Worm (Caenorhabditis elegans): ENCODE measurements around the gene F49E8.8.
A peak's percentile ranks its signal among the peaks of the same experiment; 100 is the strongest.
"Not testable (repeated sequence)": the region's sequence is repeated elsewhere in the genome, so short reads cannot be mapped to it uniquely, and the experiment has no call there.

Gene F49E8.8

ce11 chrIV:7558653-7559052 is 2.2 kb downstream of the F49E8.8 start:
- TF ChIP-seq aly-1 (tag; optimal IDR thresholded peaks at IDR 0.05), result no peak
- no peak for TF ChIP-seq sea-1 (GFP tag; conservative IDR thresholded peaks at IDR 0.05)
- no peak for TF ChIP-seq ama-1 (optimal IDR thresholded peaks at IDR 0.05)
- TF ChIP-seq scrt-1 (GFP tag; IDR thresholded peaks at IDR 0.05), result no peak
- TF ChIP-seq F13C5.2 (tag; optimal IDR thresholded peaks at IDR 0.05), result no peak
- TF ChIP-seq tra-4 (tag; optimal IDR thresholded peaks at IDR 0.05), result no peak
- TF ChIP-seq hnd-1 (tag; optimal IDR thresholded peaks at IDR 0.05), result no peak
- TF ChIP-seq ceh-13 (GFP tag; optimal IDR thresholded peaks at IDR 0.05), result no peak
- no peak for TF ChIP-seq tbx-11 (GFP tag; IDR thresholded peaks at IDR 0.05)
- no peak for TF ChIP-seq ets-7 (tag; optimal IDR thresholded peaks at IDR 0.05)
- no peak for TF ChIP-seq B0310.2 (tag; optimal IDR thresholded peaks at IDR 0.05)
- no peak for TF ChIP-seq hmg-4 (GFP tag; optimal IDR thresholded peaks at IDR 0.05)
- TF ChIP-seq flt-1 (GFP tag; IDR thresholded peaks at IDR 0.05), result no peak
- TF ChIP-seq hmbx-1 (tag; optimal IDR thresholded peaks at IDR 0.05), result no peak
- no peak for TF ChIP-seq pes-1 (GFP tag; IDR thresholded peaks at IDR 0.05)
- no peak for TF ChIP-seq ceh-36 (tag; optimal IDR thresholded peaks at IDR 0.05)
- TF ChIP-seq tbx-37 (GFP tag; conservative IDR thresholded peaks at IDR 0.05), result no peak

ce11 chrIV:7559237-7559636 is 2.8 kb downstream of the F49E8.8 start:
- TF ChIP-seq hmg-4 (GFP tag; optimal IDR thresholded peaks at IDR 0.05), result no peak
- no peak for TF ChIP-seq pes-1 (GFP tag; IDR thresholded peaks at IDR 0.05)
- TF ChIP-seq B0310.2 (tag; optimal IDR thresholded peaks at IDR 0.05), result no peak
- no peak for TF ChIP-seq ceh-13 (GFP tag; optimal IDR thresholded peaks at IDR 0.05)
- no peak for TF ChIP-seq aly-1 (tag; optimal IDR thresholded peaks at IDR 0.05)
- no peak for TF ChIP-seq tra-4 (tag; optimal IDR thresholded peaks at IDR 0.05)
- no peak for TF ChIP-seq ama-1 (optimal IDR thresholded peaks at IDR 0.05)

- no peak for TF ChIP-seq aly-1 (tag; optimal IDR thresholded peaks at IDR 0.05)
- TF ChIP-seq tbx-37 (GFP tag; conservative IDR thresholded peaks at IDR 0.05), result 0 out of 2 replicates have a peak, but pooled peaks have one; percentile 21
These were observed 5.2 kb downstream of the F49E8.8 start, which contains the start of gene ima-3 for ce11 chrIV:7561614-7562142. ima-3 (minus strand) TSS chrIV:7561664.

ce11 chrIV:7563850-7564249 is 7.4 kb downstream of the F49E8.8 start, which contains the start of gene F32E10.9:
F32E10.9 (minus strand) TSS chrIV:7563950.
- not testable (repeated sequence) for TF ChIP-seq pes-1 (GFP tag; IDR thresholded peaks at IDR 0.05); ceh-13 (GFP tag; optimal IDR thresholded peaks at IDR 0.05); tbx-37 (GFP tag; conservative IDR thresholded peaks at IDR 0.05)

ce11 chrIV:7567557-7568010 is 11.1 kb downstream of the F49E8.8 start, which contains the start of gene F32E10.8:
F32E10.8 (plus strand) TSS chrIV:7567607.
- TF ChIP-seq sea-1 (GFP tag; conservative IDR thresholded peaks at IDR 0.05) (no peak), pes-1 (GFP tag; IDR thresholded peaks at IDR 0.05) (no peak), flt-1 (GFP tag; IDR thresholded peaks at IDR 0.05) (no peak), tbx-11 (GFP tag; IDR thresholded peaks at IDR 0.05) (no peak), hmbx-1 (tag; optimal IDR thresholded peaks at IDR 0.05) (no peak), ceh-13 (GFP tag; optimal IDR thresholded peaks at IDR 0.05) (no peak), aly-1 (tag; optimal IDR thresholded peaks at IDR 0.05) (no peak), hmg-4 (GFP tag; optimal IDR thresholded peaks at IDR 0.05) (no peak), hnd-1 (tag; optimal IDR thresholded peaks at IDR 0.05) (no peak)

ce11 chrIV:7568593-7568992 is 12.2 kb downstream of the F49E8.8 start, which contains the start of gene clec-180:
clec-180 (plus strand) TSS chrIV:7568893.
- TF ChIP-seq sea-1 (GFP tag; conservative IDR thresholded peaks at IDR 0.05), result no peak
- TF ChIP-seq hnd-1 (tag; optimal IDR thresholded peaks at IDR 0.05), result no peak
- TF ChIP-seq pes-1 (GFP tag; IDR thresholded peaks at IDR 0.05), result no peak
- no peak for TF ChIP-seq tbx-37 (GFP tag; conservative IDR thresholded peaks at IDR 0.05)
- no peak for TF ChIP-seq ceh-36 (tag; optimal IDR thresholded peaks at IDR 0.05)

ce11 chrIV:7573944-7574343 is 17.5 kb downstream of the F49E8.8 start:
- peak; percentile 96 for TF ChIP-seq hnd-1 (tag; optimal IDR thresholded peaks at IDR 0.05)
- TF ChIP-seq ets-7 (tag; optimal IDR thresholded peaks at IDR 0.05), result peak; percentile 90
- peak; percentile 94 for TF ChIP-seq B0310.2 (tag; optimal IDR thresholded peaks at IDR 0.05)
- TF ChIP-seq hmbx-1 (tag; optimal IDR thresholded peaks at IDR 0.05), result peak; percentile 84
- TF ChIP-seq pes-1 (GFP tag; IDR thresholded peaks at IDR 0.05), result peak; percentile 96
- peak; percentile 99 for TF ChIP-seq hmg-4 (GFP tag; optimal IDR thresholded peaks at IDR 0.05)
- peak; percentile 96 for TF ChIP-seq ceh-36 (tag; optimal IDR thresholded peaks at IDR 0.05)
- TF ChIP-seq F13C5.2 (tag; optimal IDR thresholded peaks at IDR 0.05), result peak; percentile 95
- peak; percentile 97 for TF ChIP-seq tbx-37 (GFP tag; conservative IDR thresholded peaks at IDR 0.05)
- peak; percentile 96 for TF ChIP-seq tra-4 (tag; optimal IDR thresholded peaks at IDR 0.05)
- peak; percentile 95 for TF ChIP-seq scrt-1 (GFP tag; IDR thresholded peaks at IDR 0.05)
- TF ChIP-seq aly-1 (tag; optimal IDR thresholded peaks at IDR 0.05), result peak; percentile 95
- peak; percentile 97 for TF ChIP-seq flt-1 (GFP tag; IDR thresholded peaks at IDR 0.05)
- TF ChIP-seq ceh-13 (GFP tag; optimal IDR thresholded peaks at IDR 0.05), result peak; percentile 87
- peak; percentile 5 for TF ChIP-seq ama-1 (optimal IDR thresholded peaks at IDR 0.05)
- TF ChIP-seq sea-1 (GFP tag; conservative IDR thresholded peaks at IDR 0.05), result peak; percentile 97
- peak; percentile 92 for TF ChIP-seq tbx-11 (GFP tag; IDR thresholded peaks at IDR 0.05)

ce11 chrIV:7575147-7575768 is 18.8 kb downstream of the F49E8.8 start, which contains the start of gene cec-4:
cec-4 (plus strand) TSS chrIV:7575718.
- peak; percentile 52 for TF ChIP-seq ama-1 (optimal IDR thresholded peaks at IDR 0.05)
- no peak for TF ChIP-seq tbx-11 (GFP tag; IDR thresholded peaks at IDR 0.05)
- TF ChIP-seq pes-1 (GFP tag; IDR thresholded peaks at IDR 0.05), result no peak

Measured in whole organism, early embryonic.